Fruit fly (Drosophila melanogaster): ENCODE results near the gene CG14445.

Gene CG14445

DNA sequence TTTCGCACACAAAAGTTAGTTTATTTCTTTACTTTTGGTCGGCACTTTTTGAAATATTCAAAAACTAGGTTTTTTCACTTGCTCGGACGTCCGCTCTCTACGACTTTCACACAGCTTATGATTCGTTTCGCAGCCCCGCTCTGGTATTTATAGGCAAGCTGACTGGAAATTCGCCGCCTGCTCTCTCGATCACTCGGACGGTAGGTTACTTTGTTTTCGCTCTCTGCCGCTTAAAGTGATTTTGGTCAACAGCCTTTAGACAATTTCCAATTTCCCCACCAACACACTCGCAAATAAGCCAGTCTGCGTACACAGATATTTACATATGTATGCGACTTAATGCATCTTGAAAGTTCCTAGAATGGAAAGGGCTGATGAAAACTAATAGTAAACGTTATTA is 46.4 kb downstream of the CG14445 start, which contains the start of gene CG11700:
CG11700 (minus strand) TSS at position 106 of the 400 bp plus-strand sequence.
- TF ChIP-seq chif (GFP tag; optimal IDR thresholded peaks at IDR 0.05) (no peak), Jarid2 (GFP tag; optimal IDR thresholded peaks at IDR 0.05) (peak; percentile 2), CG6175 (GFP tag; IDR thresholded peaks at IDR 0.05) (no peak), ci (GFP tag; IDR thresholded peaks at IDR 0.05) (no peak), CG18476 (GFP tag; optimal IDR thresholded peaks at IDR 0.05) (no peak), CG1024 (GFP tag; IDR thresholded peaks at IDR 0.05) (no peak), Sry-β (GFP tag; optimal IDR thresholded peaks at IDR 0.05) (no peak), CG4328 (GFP tag; optimal IDR thresholded peaks at IDR 0.05) (no peak), eyg (GFP tag; optimal IDR thresholded peaks at IDR 0.05) (no peak), Deaf1 (tag; optimal IDR thresholded peaks at IDR 0.05) (peak; percentile 4), CG30020 (tag; optimal IDR thresholded peaks at IDR 0.05) (no peak), gcm (GFP tag; optimal IDR thresholded peaks at IDR 0.05) (no peak), Doc3 (GFP tag; IDR thresholded peaks at IDR 0.05; ENCODE audit: partially characterized antibody) (no peak), CG1529 (GFP tag; optimal IDR thresholded peaks at IDR 0.05) (no peak), tgo (GFP tag; IDR thresholded peaks at IDR 0.05) (no peak), odd (GFP tag; optimal IDR thresholded peaks at IDR 0.05) (no peak), corto (GFP tag; optimal IDR thresholded peaks at IDR 0.05) (no peak), CG8388 (GFP tag; optimal IDR thresholded peaks at IDR 0.05) (no peak), CG9437 (GFP tag; optimal IDR thresholded peaks at IDR 0.05) (no peak), nom (GFP tag; optimal IDR thresholded peaks at IDR 0.05) (peak; percentile 50), Abd-B (GFP tag; optimal IDR thresholded peaks at IDR 0.05) (no peak), CG17829 (tag; optimal IDR thresholded peaks at IDR 0.05) (no peak), vvl (GFP tag; IDR thresholded peaks at IDR 0.05) (0 out of 2 replicates have a peak, but pooled peaks have one; percentile 13), HLHmδ (GFP tag; optimal IDR thresholded peaks at IDR 0.05) (no peak), CG9215 (GFP tag; IDR thresholded peaks at IDR 0.05) (no peak), CG8765 (GFP tag; IDR thresholded peaks at IDR 0.05) (no peak), Med (GFP tag) (peak; percentile 15), CG18011 (GFP tag; optimal IDR thresholded peaks at IDR 0.05) (no peak), CG30431 (GFP tag; optimal IDR thresholded peaks at IDR 0.05) (no peak), aop (GFP tag; IDR thresholded peaks at IDR 0.05) (0 out of 2 replicates have a peak, but pooled peaks have one; percentile 16), Rx (GFP tag; IDR thresholded peaks at IDR 0.05) (no peak), Trl (optimal IDR thresholded peaks at IDR 0.05) (peak in 1 of 2 experiments; percentile 28), Trl (GFP tag; optimal IDR thresholded peaks at IDR 0.05) (no peak), Ssrp (tag; optimal IDR thresholded peaks at IDR 0.05) (no peak), CG17385 (GFP tag; optimal IDR thresholded peaks at IDR 0.05) (no peak), lov (optimal IDR thresholded peaks at IDR 0.05) (no peak), lov (GFP tag; IDR thresholded peaks at IDR 0.05) (no peak), Oaz (GFP tag; IDR thresholded peaks at IDR 0.05) (no peak), NFAT (GFP tag; IDR thresholded peaks at IDR 0.05) (no peak), PHDP (tag; optimal IDR thresholded peaks at IDR 0.05) (no peak), CG1233 (GFP tag; optimal IDR thresholded peaks at IDR 0.05) (no peak), ac (GFP tag; optimal IDR thresholded peaks at IDR 0.05) (no peak), mld (GFP tag; IDR thresholded peaks at IDR 0.05; ENCODE audit: partially characterized antibody) (no peak), CG1792 (GFP tag; optimal IDR thresholded peaks at IDR 0.05) (no peak), gt (GFP tag; IDR thresholded peaks at IDR 0.05) (no peak), CG3838 (GFP tag; optimal IDR thresholded peaks at IDR 0.05) (no peak), gsb-n (tag; optimal IDR thresholded peaks at IDR 0.05) (peak; percentile 54), CG34422 (GFP tag; IDR thresholded peaks at IDR 0.05) (no peak), Six4 (GFP tag; optimal IDR thresholded peaks at IDR 0.05) (no peak), cg (GFP tag; optimal IDR thresholded peaks at IDR 0.05) (peak; percentile 55), TFAM (GFP tag; optimal IDR thresholded peaks at IDR 0.05) (no peak), sr (GFP tag; IDR thresholded peaks at IDR 0.05) (no peak), NC2α (GFP tag; optimal IDR thresholded peaks at IDR 0.05) (no peak)

Measured in whole organism, embryonic.